Worm (Caenorhabditis elegans): ENCODE measurements around the gene T06E6.10.

The T06E6.10 gene

DNA sequence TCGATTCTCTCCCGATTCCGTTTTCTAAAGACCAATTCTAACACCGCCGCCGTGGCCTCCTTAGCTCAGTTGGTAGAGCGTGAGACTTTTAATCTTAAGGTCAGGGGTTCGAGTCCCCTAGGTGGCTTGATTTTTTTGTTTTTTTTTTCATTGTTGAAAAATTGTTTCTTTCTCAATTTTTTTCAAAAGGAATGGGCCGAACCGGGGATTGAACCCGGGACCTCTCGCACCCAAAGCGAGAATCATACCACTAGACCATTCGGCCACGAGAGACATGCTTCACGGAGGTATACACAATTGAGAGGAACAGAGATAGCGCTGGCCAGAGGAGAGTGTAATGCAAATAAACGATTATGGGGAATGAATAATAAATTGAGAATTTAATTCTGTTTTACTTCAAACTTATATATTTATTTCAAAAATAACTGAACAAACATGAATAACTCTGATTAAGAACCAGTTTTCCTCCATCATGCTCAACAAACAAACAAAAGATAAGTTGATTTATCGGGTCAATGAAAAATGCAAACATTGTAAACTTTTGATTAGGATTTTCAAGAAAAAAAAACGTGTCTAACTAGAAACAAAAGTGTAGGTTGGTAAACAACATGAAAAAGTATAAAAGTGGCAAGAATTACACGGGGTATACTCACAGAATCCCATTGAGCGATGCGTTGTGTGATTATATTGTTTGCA lies 47.3 kb downstream of the T06E6.10 start, which contains the start of gene pqn-71 (continued):
- TF ChIP-seq F10E7.11 (tag; optimal IDR thresholded peaks at IDR 0.05) (peak; percentile 47), aptf-2 (GFP tag; conservative IDR thresholded peaks at IDR 0.05) (peak; percentile 60; the same call in 1 of the 2 replicates), tbx-9 (tag; optimal IDR thresholded peaks at IDR 0.05; ENCODE audit: borderline replicate concordance) (peak; percentile 79), ama-1 (optimal IDR thresholded peaks at IDR 0.05) (no peak), ama-1 (GFP tag; optimal IDR thresholded peaks at IDR 0.05) (peak; percentile 89 to 90), let-607 (tag; optimal IDR thresholded peaks at IDR 0.05) (peak; percentile 75 to 81), let-526 (GFP tag; IDR thresholded peaks at IDR 0.05) (peak; percentile 89), madf-3 (GFP tag; IDR thresholded peaks at IDR 0.05) (peak; percentile 85), D2030.7 (GFP tag; IDR thresholded peaks at IDR 0.05) (peak; percentile 97), lin-40 (tag; optimal IDR thresholded peaks at IDR 0.05) (peak; percentile 97), snpc-1.1 (tag; optimal IDR thresholded peaks at IDR 0.05; ENCODE audit: insufficient read depth) (peak; percentile 83), attf-3 (GFP tag; conservative IDR thresholded peaks at IDR 0.05) (peak; percentile 73), snpc-1.3 (tag; optimal IDR thresholded peaks at IDR 0.05; ENCODE audit: insufficient read depth) (peak; percentile 94), F49E8.2 (tag; optimal IDR thresholded peaks at IDR 0.05; ENCODE audit: insufficient read depth) (peak; percentile 56), B0035.1 (tag; optimal IDR thresholded peaks at IDR 0.05) (peak; percentile 92), lsy-27 (tag; optimal IDR thresholded peaks at IDR 0.05; ENCODE audit: borderline replicate concordance, insufficient read depth) (peak; percentile 91), xnd-1 (tag; optimal IDR thresholded peaks at IDR 0.05) (peak; percentile 46), cebp-1 (GFP tag; IDR thresholded peaks at IDR 0.05) (no peak), cebp-1 (tag; optimal IDR thresholded peaks at IDR 0.05) (peak; percentile 86), hsf-1 (GFP tag; IDR thresholded peaks at IDR 0.05) (peak; percentile 87), sptf-2 (GFP tag; optimal IDR thresholded peaks at IDR 0.05) (peak; percentile 89), athp-1 (tag; optimal IDR thresholded peaks at IDR 0.05) (peak; percentile 90), hrde-1 (tag; optimal IDR thresholded peaks at IDR 0.05; ENCODE audit: borderline replicate concordance) (peak; percentile 93), C17E4.6 (GFP tag; IDR thresholded peaks at IDR 0.05) (peak; percentile 93), lag-1 (GFP tag; IDR thresholded peaks at IDR 0.05) (no peak), pha-4 (tag; optimal IDR thresholded peaks at IDR 0.05) (peak; percentile 6), unc-62 (GFP tag; optimal IDR thresholded peaks at IDR 0.05) (no peak), lir-1 (GFP tag; conservative IDR thresholded peaks at IDR 0.05) (0 out of 2 replicates have a peak, but pooled peaks have one; percentile 22), Y95B8A.8 (GFP tag; IDR thresholded peaks at IDR 0.05) (peak; percentile 88), zim-3 (tag; optimal IDR thresholded peaks at IDR 0.05) (peak; percentile 87), F39B2.1 (GFP tag; IDR thresholded peaks at IDR 0.05) (0 out of 2 replicates have a peak, but pooled peaks have one; percentile 70), ceh-100 (GFP tag; IDR thresholded peaks at IDR 0.05) (peak; percentile 83), tbp1 (GFP tag; optimal IDR thresholded peaks at IDR 0.05) (peak; percentile 99), egl-44 (GFP tag; IDR thresholded peaks at IDR 0.05) (peak; percentile 95), sdz-38 (tag; optimal IDR thresholded peaks at IDR 0.05) (no peak), ceh-91 (GFP tag; IDR thresholded peaks at IDR 0.05) (peak; percentile 63; the same call in 1 of the 2 replicates), attf-6 (GFP tag; IDR thresholded peaks at IDR 0.05) (peak; percentile 90), nhr-120 (GFP tag; IDR thresholded peaks at IDR 0.05) (peak; percentile 88; the same call in 1 of the 2 replicates), dox-1 (GFP tag; IDR thresholded peaks at IDR 0.05) (peak; percentile 95), rpc-1 (optimal IDR thresholded peaks at IDR 0.05) (peak; percentile 99), rpc-1 (tag; optimal IDR thresholded peaks at IDR 0.05) (peak; percentile 98), Y67H2A.10 (GFP tag; conservative IDR thresholded peaks at IDR 0.05) (0 out of 2 replicates have a peak, but pooled peaks have one; percentile 12), C06A6.2 (GFP tag; conservative IDR thresholded peaks at IDR 0.05) (peak; percentile 82), nfya-2 (GFP tag; IDR thresholded peaks at IDR 0.05) (no peak), nhr-90 (tag; optimal IDR thresholded peaks at IDR 0.05) (peak; percentile 98), K12H6.12 (tag; optimal IDR thresholded peaks at IDR 0.05) (peak; percentile 81)

Measured in whole organism, young adult.